Worm (Caenorhabditis elegans) whole organism, L3 larva: ENCODE measurements around the gene grl-28.

ENCODE experiments used
- R02D3.7 ChIP-seq: fragments of 150-350 bp; optimal IDR thresholded peaks from 2 replicates; lab custom pipeline; 2014; ENCODE audit warnings: missing biosample characterization, missing genetic modification characterization
- aly-2 ChIP-seq: fragments of 150-350 bp; optimal IDR thresholded peaks from 2 replicates; lab custom pipeline; 2014; ENCODE audit warnings: missing biosample characterization, missing genetic modification characterization
- ama-1 ChIP-seq: fragments of 150-350 bp; optimal IDR thresholded peaks from 2 replicates; lab custom pipeline; 2018
- ceh-16 ChIP-seq: sonication (generic microtip); optimal IDR thresholded peaks from 2 replicates; lab custom pipeline; 2017; ENCODE audit warnings: missing biosample characterization, missing genetic modification characterization
- ceh-28 ChIP-seq: fragments of 150-350 bp; optimal IDR thresholded peaks from 2 replicates; lab custom pipeline; 2014; ENCODE audit warnings: missing biosample characterization, missing genetic modification reagents, missing genetic modification characterization
- ceh-82 ChIP-seq: fragments of 150-350 bp; optimal IDR thresholded peaks from 2 replicates; lab custom pipeline; 2014; ENCODE audit warnings: missing biosample characterization, missing genetic modification characterization
- ceh-9 ChIP-seq: sonication (generic microtip); optimal IDR thresholded peaks from 2 replicates; lab custom pipeline; 2018; ENCODE audit warnings: missing biosample characterization, missing genetic modification characterization
- daf-12 ChIP-seq: fragments of 150-350 bp; optimal IDR thresholded peaks from 2 replicates; lab custom pipeline; 2014; ENCODE audit warnings: missing biosample characterization, missing genetic modification reagents, missing genetic modification characterization
- egl-27 ChIP-seq: sonication (generic microtip); optimal IDR thresholded peaks from 4 replicates; lab custom pipeline; 2017; ENCODE audit warnings: missing biosample characterization, missing genetic modification reagents, missing genetic modification characterization
- elt-1 ChIP-seq: fragments of 150-350 bp; optimal IDR thresholded peaks from 2 replicates; lab custom pipeline; 2014; ENCODE audit warnings: missing biosample characterization, missing genetic modification characterization
- elt-2 ChIP-seq: sonication (generic microtip); optimal IDR thresholded peaks from 2 replicates; lab custom pipeline; 2016; ENCODE audit warnings: missing genetic modification reagents, mild to moderate bottlenecking, missing genetic modification characterization, missing compliant biosample characterization
- elt-3 ChIP-seq, 3 experiments: fragments of 150-350 bp in 1 of 3; sonication (generic microtip) in 2 of 3; optimal IDR thresholded peaks; 2 replicates in 2 of 3; 4 replicates in 1 of 3; lab custom pipeline; 2014 to 2017; ENCODE audit warnings: missing biosample characterization in 3 of 3, missing genetic modification characterization in 3 of 3
- fkh-2 ChIP-seq: fragments of 150-350 bp; optimal IDR thresholded peaks from 2 replicates; lab custom pipeline; 2014; ENCODE audit warnings: missing biosample characterization, missing genetic modification reagents, missing genetic modification characterization
- hmg-11 ChIP-seq: sonication (generic microtip); optimal IDR thresholded peaks from 2 replicates; lab custom pipeline; 2016; ENCODE audit warnings: missing genetic modification characterization, missing compliant biosample characterization
- jun-1 ChIP-seq: fragments of 150-350 bp; optimal IDR thresholded peaks from 2 replicates; lab custom pipeline; 2014; ENCODE audit warnings: missing biosample characterization, missing genetic modification reagents, missing genetic modification characterization
- lin-15B ChIP-seq: fragments of 150-350 bp; optimal IDR thresholded peaks from 2 replicates; lab custom pipeline; 2014; ENCODE audit warnings: missing biosample characterization, missing genetic modification characterization
- lin-39 ChIP-seq: fragments of 150-350 bp; optimal IDR thresholded peaks from 2 replicates; lab custom pipeline; 2018; ENCODE audit warnings: missing biosample characterization, missing genetic modification reagents, missing genetic modification characterization
- lsy-12 ChIP-seq: sonication (generic microtip); optimal IDR thresholded peaks from 2 replicates; lab custom pipeline; 2016; ENCODE audit warnings: mild to moderate bottlenecking, missing genetic modification characterization, missing compliant biosample characterization
- mdl-1 ChIP-seq: fragments of 150-350 bp; optimal IDR thresholded peaks from 2 replicates; lab custom pipeline; 2014; ENCODE audit warnings: missing biosample characterization, missing genetic modification characterization
- nfya-1 ChIP-seq: sonication (generic microtip); optimal IDR thresholded peaks from 2 replicates; lab custom pipeline; 2017; ENCODE audit warnings: missing genetic modification characterization, mild to moderate bottlenecking, missing compliant biosample characterization, antibody characterized with exemption, moderate library complexity; ENCODE audit not compliant: insufficient read depth
- nhr-11 ChIP-seq: fragments of 150-350 bp; optimal IDR thresholded peaks from 2 replicates; lab custom pipeline; 2014; ENCODE audit warnings: missing biosample characterization, missing genetic modification characterization
- nhr-12 ChIP-seq: fragments of 150-350 bp; optimal IDR thresholded peaks from 2 replicates; lab custom pipeline; 2014; ENCODE audit warnings: missing biosample characterization, missing genetic modification characterization
- nhr-23 ChIP-seq: fragments of 150-350 bp; optimal IDR thresholded peaks from 2 replicates; lab custom pipeline; 2014; ENCODE audit warnings: missing biosample characterization, missing genetic modification reagents, missing genetic modification characterization
- nhr-237 ChIP-seq: fragments of 150-350 bp; optimal IDR thresholded peaks from 2 replicates; lab custom pipeline; 2014; ENCODE audit warnings: missing biosample characterization, missing genetic modification characterization
- nhr-25 ChIP-seq: sonication (generic microtip); optimal IDR thresholded peaks from 2 replicates; lab custom pipeline; 2017; ENCODE audit warnings: missing biosample characterization, missing genetic modification characterization
- nhr-28 ChIP-seq: fragments of 150-350 bp; optimal IDR thresholded peaks from 2 replicates; lab custom pipeline; 2014; ENCODE audit warnings: missing biosample characterization, missing genetic modification characterization
- nhr-43 ChIP-seq: sonication (generic microtip); optimal IDR thresholded peaks from 2 replicates; lab custom pipeline; 2016; ENCODE audit warnings: mild to moderate bottlenecking, missing genetic modification characterization, missing compliant biosample characterization; ENCODE audit not compliant: poor library complexity, severe bottlenecking
- nhr-67 ChIP-seq: fragments of 150-350 bp; optimal IDR thresholded peaks from 2 replicates; lab custom pipeline; 2014; ENCODE audit warnings: missing biosample characterization, missing genetic modification characterization
- nhr-76 ChIP-seq: fragments of 150-350 bp; sonication (generic microtip); optimal IDR thresholded peaks from 5 replicates; lab custom pipeline; 2014; ENCODE audit warnings: missing biosample characterization, missing genetic modification characterization
- pha-4 ChIP-seq: fragments of 150-350 bp; optimal IDR thresholded peaks from 2 replicates; lab custom pipeline; 2014; ENCODE audit warnings: missing biosample characterization, missing genetic modification reagents, missing genetic modification characterization
- pqm-1 ChIP-seq: fragments of 150-350 bp; optimal IDR thresholded peaks from 2 replicates; lab custom pipeline; 2017; ENCODE audit warnings: missing biosample characterization, missing genetic modification characterization, inconsistent platforms
- sea-2 ChIP-seq: fragments of 150-350 bp; sonication (generic microtip); optimal IDR thresholded peaks from 4 replicates; lab custom pipeline; 2014; ENCODE audit warnings: missing biosample characterization, missing genetic modification reagents, missing genetic modification characterization
- skn-1 ChIP-seq: fragments of 150-350 bp; optimal IDR thresholded peaks from 2 replicates; lab custom pipeline; 2014; ENCODE audit warnings: missing biosample characterization, missing genetic modification characterization
- snpc-4 ChIP-seq: fragments of 150-350 bp; optimal IDR thresholded peaks from 2 replicates; lab custom pipeline; 2014; ENCODE audit warnings: missing biosample characterization, missing genetic modification characterization
- tbx-2 ChIP-seq: sonication (generic microtip); optimal IDR thresholded peaks from 2 replicates; lab custom pipeline; 2016; ENCODE audit warnings: mild to moderate bottlenecking, missing genetic modification characterization, missing compliant biosample characterization
- zag-1 ChIP-seq: fragments of 150-350 bp; optimal IDR thresholded peaks from 2 replicates; lab custom pipeline; 2014; ENCODE audit warnings: missing biosample characterization, missing genetic modification characterization
- ztf-4 ChIP-seq: fragments of 150-350 bp; optimal IDR thresholded peaks from 2 replicates; lab custom pipeline; 2014; ENCODE audit warnings: missing biosample characterization, missing genetic modification characterization

Gene grl-28

DNA sequence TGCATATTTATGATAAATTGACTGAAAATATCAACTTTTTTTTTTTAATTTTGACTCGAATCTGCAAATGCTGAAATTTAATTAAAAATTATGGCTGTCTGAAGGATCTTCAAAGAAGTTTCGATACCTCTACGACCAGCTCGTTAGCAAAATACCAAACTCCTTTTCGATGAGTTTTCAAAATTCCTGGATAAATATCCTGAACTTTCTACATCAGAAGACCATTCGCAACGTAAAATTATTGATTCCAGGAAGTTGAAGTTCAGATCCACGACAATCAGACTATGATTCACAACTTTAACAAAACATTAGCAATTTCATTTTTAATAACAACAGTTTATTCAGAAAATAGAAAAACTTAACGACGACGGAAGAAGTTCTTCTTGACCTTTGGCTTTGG is 33.3 kb upstream of the grl-28 start:
- TF ChIP-seq ama-1 (lab: Kevin White, UChicago) (peak; percentile 15), lsy-12 (tag; lab: Kevin White, UChicago) (no peak), skn-1 (tag; lab: Kevin White, UChicago) (no peak), aly-2 (tag; lab: Kevin White, UChicago) (peak; percentile 49)

DNA sequence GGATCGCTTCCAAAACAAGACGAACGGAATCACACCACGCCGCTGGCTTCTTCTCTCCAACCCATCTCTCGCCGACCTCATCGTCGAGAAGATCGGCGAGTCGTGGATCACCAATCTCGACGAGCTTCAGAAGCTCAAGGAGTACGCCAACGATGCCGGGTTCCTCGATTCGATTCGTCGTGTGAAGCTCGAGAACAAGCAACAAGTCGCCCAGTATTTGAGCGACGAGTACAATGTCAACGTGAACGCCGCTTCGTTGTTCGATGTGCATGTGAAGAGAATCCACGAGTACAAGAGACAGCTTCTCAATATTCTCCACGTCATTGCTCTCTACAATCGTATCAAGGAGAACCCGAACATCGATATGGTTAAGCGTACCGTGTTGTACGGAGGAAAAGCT is 32.0 kb upstream of the grl-28 start:
- TF ChIP-seq snpc-4 (tag; lab: Kevin White, UChicago) (no peak), nhr-11 (tag; lab: Kevin White, UChicago) (no peak), tbx-2 (no peak), R02D3.7 (tag; lab: Kevin White, UChicago) (no peak)

DNA sequence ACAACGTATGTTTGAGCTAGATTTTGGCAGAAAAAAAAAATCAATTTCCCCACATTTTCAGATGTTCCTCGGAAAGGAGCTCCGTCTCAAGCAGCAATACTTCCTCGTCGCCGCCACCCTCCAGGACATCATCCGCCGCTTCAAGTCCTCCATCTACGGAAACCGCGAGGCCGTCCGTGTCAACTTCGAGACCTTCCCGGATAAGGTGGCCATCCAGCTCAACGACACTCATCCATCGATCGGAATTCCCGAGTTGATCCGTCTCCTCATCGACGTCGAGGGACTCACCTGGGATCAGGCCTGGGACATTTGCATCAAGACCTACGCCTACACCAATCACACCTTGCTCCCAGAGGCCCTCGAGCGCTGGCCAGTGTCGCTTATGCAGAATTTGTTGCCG is 31.0 kb upstream of the grl-28 start:
- TF ChIP-seq sea-2 (GFP tag; lab: Kevin White, UChicago) = no peak
- TF ChIP-seq mdl-1 = no peak
- TF ChIP-seq jun-1 (tag; lab: Kevin White, UChicago) = no peak
- TF ChIP-seq nhr-76 (tag; lab: Kevin White, UChicago) = no peak
- TF ChIP-seq snpc-4 (tag; lab: Kevin White, UChicago) = no peak
- TF ChIP-seq nhr-11 (tag; lab: Kevin White, UChicago) = no peak
- TF ChIP-seq R02D3.7 (tag; lab: Kevin White, UChicago) = no peak
- TF ChIP-seq lin-39 (tag; lab: Kevin White, UChicago) = no peak
- TF ChIP-seq ceh-28 (tag; lab: Kevin White, UChicago) = no peak
- no peak for TF ChIP-seq nhr-67 (tag; lab: Kevin White, UChicago)
- TF ChIP-seq pqm-1 (tag; lab: Kevin White, UChicago) = no peak
- no peak for TF ChIP-seq nhr-237 (tag; lab: Kevin White, UChicago)
- no peak for TF ChIP-seq nhr-28 (tag; lab: Kevin White, UChicago)
- no peak for TF ChIP-seq elt-2
- TF ChIP-seq fkh-2 (tag; lab: Kevin White, UChicago) = no peak
- no peak for TF ChIP-seq nhr-12 (tag; lab: Kevin White, UChicago)
- TF ChIP-seq nhr-25 (tag; lab: Kevin White, UChicago) = no peak

DNA sequence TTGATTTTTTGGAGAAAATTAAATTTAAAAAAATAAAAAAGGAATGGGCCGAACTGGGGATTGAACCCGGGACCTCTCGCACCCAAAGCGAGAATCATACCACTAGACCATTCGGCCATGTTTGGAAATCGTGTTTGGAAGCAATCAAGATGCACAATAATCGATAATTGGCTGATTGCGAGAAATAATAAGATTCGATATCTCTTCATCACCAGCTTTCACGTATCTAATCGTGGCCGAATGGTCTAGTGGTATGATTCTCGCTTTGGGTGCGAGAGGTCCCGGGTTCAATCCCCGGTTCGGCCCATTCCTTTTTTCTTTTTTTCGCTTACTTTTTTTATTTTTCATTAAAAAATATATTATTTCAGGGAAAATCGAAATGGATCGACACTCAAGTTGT is 30.4 kb upstream of the grl-28 start:
- TF ChIP-seq lin-39 (tag; lab: Kevin White, UChicago) (no peak), elt-2 (peak; percentile 6), elt-1 (no peak), nfya-1 (peak; percentile 34), ceh-16 (tag; lab: Kevin White, UChicago) (no peak), nhr-43 (tag; lab: Kevin White, UChicago) (peak; percentile 60), mdl-1 (no peak), daf-12 (no peak), nhr-23 (tag; lab: Kevin White, UChicago) (no peak), lin-15B (tag; lab: Kevin White, UChicago) (no peak), sea-2 (GFP tag; lab: Kevin White, UChicago) (no peak), nhr-28 (tag; lab: Kevin White, UChicago) (no peak), ceh-82 (tag; lab: Kevin White, UChicago) (no peak), elt-3 (tag; optimal IDR thresholded peaks at IDR 0.05; lab: Kevin White, UChicago) (no peak), ceh-28 (tag; lab: Kevin White, UChicago) (no peak), zag-1 (tag; lab: Kevin White, UChicago) (no peak), egl-27 (tag; lab: Kevin White, UChicago) (no peak), pha-4 (tag; lab: Kevin White, UChicago) (no peak), ceh-9 (tag; lab: Kevin White, UChicago) (no peak), skn-1 (tag; lab: Kevin White, UChicago) (no peak)

DNA sequence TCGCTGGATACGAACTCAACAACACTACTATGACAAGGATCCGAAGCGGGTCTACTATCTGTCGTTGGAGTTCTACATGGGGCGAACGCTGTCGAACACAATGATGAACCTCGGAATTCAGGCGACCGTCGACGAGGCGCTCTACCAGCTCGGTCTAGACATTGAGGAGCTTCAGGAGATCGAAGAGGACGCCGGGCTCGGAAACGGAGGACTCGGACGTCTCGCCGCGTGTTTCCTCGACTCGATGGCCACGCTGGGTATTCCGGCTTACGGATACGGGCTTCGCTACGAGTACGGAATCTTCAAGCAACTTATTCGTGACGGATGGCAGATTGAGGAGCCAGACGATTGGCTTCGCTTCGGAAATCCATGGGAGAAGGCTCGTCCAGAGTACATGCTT is 30.0 kb upstream of the grl-28 start:
- TF ChIP-seq ztf-4 (tag; lab: Kevin White, UChicago) (no peak), tbx-2 (no peak), nhr-43 (tag; lab: Kevin White, UChicago) (no peak), nhr-12 (tag; lab: Kevin White, UChicago) (no peak), hmg-11 (tag; lab: Kevin White, UChicago) (no peak), pha-4 (tag; lab: Kevin White, UChicago) (no peak)
